Worm (Caenorhabditis elegans) whole organism, young adult: Measurements from ENCODE around the gene F32D8.3.
A peak's percentile ranks its signal among the peaks of the same experiment; 100 is the strongest.

Experiments used
- C17E4.6 ChIP-seq: fragments of 200-800 bp; sonication (Bioruptor generic); IDR thresholded peaks from 2 replicates; pipeline ENCODE4 v1.3.6; 2022; ENCODE audit warnings: missing genetic modification reagents, missing genetic modification characterization, missing compliant biosample characterization
- F22D6.2 ChIP-seq: sonication (generic microtip); optimal IDR thresholded peaks from 2 replicates; lab custom pipeline; 2016; ENCODE audit warnings: mild to moderate bottlenecking, missing genetic modification characterization, missing compliant biosample characterization
- F52B5.7 ChIP-seq: sonication (generic microtip); optimal IDR thresholded peaks from 2 replicates; lab custom pipeline; 2016; ENCODE audit warnings: mild to moderate bottlenecking, missing genetic modification characterization, missing compliant biosample characterization
- ceh-27 ChIP-seq: fragments of 200-800 bp; sonication (Bioruptor generic); optimal IDR thresholded peaks from 2 replicates; lab custom pipeline; 2018; ENCODE audit warnings: mild to moderate bottlenecking, missing genetic modification characterization, moderate library complexity, missing compliant biosample characterization
- dpl-1 ChIP-seq: fragments of 150-350 bp; optimal IDR thresholded peaks from 2 replicates; lab custom pipeline; 2014; ENCODE audit warnings: missing biosample characterization, missing genetic modification reagents, missing genetic modification characterization
- ekl-4 ChIP-seq: fragments of 200-800 bp; sonication (Bioruptor generic); IDR thresholded peaks from 2 replicates; pipeline ENCODE4 v1.3.6; 2022; ENCODE audit warnings: missing genetic modification reagents, missing genetic modification characterization, missing compliant biosample characterization
- madf-10 ChIP-seq: sonication (generic microtip); optimal IDR thresholded peaks from 2 replicates; lab custom pipeline; 2016; ENCODE audit warnings: mild to moderate bottlenecking, missing genetic modification characterization, missing compliant biosample characterization
- unc-62 ChIP-seq: fragments of 150-350 bp; optimal IDR thresholded peaks from 2 replicates; lab custom pipeline; 2014; ENCODE audit warnings: missing biosample characterization, missing genetic modification reagents, missing genetic modification characterization

DNA sequence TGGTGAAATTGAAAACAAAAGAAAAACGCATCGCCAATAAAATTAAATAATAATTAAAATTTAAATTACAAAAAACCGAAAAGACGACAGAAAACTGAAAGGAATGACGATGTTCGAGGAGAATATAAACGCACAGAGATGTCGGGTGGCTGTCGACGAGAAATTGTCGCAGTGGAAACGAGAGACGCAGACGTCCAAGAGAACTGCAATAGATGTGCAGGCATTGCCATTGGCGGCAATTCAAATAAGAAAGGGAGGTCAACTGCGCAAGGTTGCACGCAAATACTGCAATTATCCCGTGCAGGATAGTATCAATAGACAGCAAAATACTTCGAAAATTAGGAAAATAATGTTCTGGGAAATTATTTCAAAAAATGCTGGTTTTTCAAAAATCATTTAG, 10.5 kb downstream of the F32D8.3 start:
- TF ChIP-seq madf-10 = peak; percentile 95
- peak; percentile 87 for TF ChIP-seq F52B5.7 (tag; lab: Kevin White, UChicago)
- peak; percentile 91 for TF ChIP-seq F22D6.2 (tag; lab: Kevin White, UChicago)
- peak; percentile 99 for TF ChIP-seq dpl-1 (GFP tag; lab: Kevin White, UChicago)
- peak; percentile 94 for TF ChIP-seq C17E4.6 (GFP tag; lab: Robert Waterston, UW)
- peak; percentile 97 for TF ChIP-seq ekl-4 (GFP tag; lab: Robert Waterston, UW)
- peak; percentile 98 for TF ChIP-seq ceh-27 (GFP tag; lab: Kevin White, UChicago)
- peak; percentile 81 for TF ChIP-seq unc-62 (GFP tag; lab: Kevin White, UChicago)
